Worm (Caenorhabditis elegans) whole organism, L3 larva: ENCODE measurements around the gene tbck-1.

ENCODE experiments used
- elt-2 ChIP-seq: sonication (generic microtip); optimal IDR thresholded peaks from 2 replicates; lab custom pipeline; 2016; ENCODE audit warnings: missing genetic modification reagents, mild to moderate bottlenecking, missing genetic modification characterization, missing compliant biosample characterization
- mdl-1 ChIP-seq: fragments of 150-350 bp; optimal IDR thresholded peaks from 2 replicates; lab custom pipeline; 2014; ENCODE audit warnings: missing biosample characterization, missing genetic modification characterization
- nhr-77 ChIP-seq: fragments of 150-350 bp; optimal IDR thresholded peaks from 2 replicates; lab custom pipeline; 2014; ENCODE audit warnings: missing biosample characterization, missing genetic modification characterization

- TF ChIP-seq nhr-77 (no peak), mdl-1 (tag; lab: Kevin White, UChicago) (no peak), elt-2 (no peak)
Observed at ce11 chrII:4786181-4786580, 42.2 kb upstream of the tbck-1 start, which contains the start of gene msp-3.
